Fruit fly (Drosophila melanogaster) whole organism, adult: ENCODE data around the gene CG4709.

ENCODE experiments used
- CG11617 ChIP-seq: fragments of 200-800 bp; sonication (Bioruptor generic); optimal IDR thresholded peaks from 2 replicates; lab custom pipeline; 2017; ENCODE audit warnings: mild to moderate bottlenecking, missing biosample characterization, missing genetic modification reagents, missing genetic modification characterization
- CG12768 ChIP-seq: fragments of 200-800 bp; sonication (Bioruptor generic); optimal IDR thresholded peaks from 2 replicates; lab custom pipeline; 2017; ENCODE audit warnings: missing biosample characterization, missing genetic modification characterization, mild to moderate bottlenecking, moderate library complexity, missing genetic modification reagents
- CG14711 ChIP-seq: fragments of 200-800 bp; sonication (Bioruptor generic); optimal IDR thresholded peaks from 2 replicates; lab custom pipeline; 2018; ENCODE audit warnings: missing biosample characterization, mild to moderate bottlenecking, missing genetic modification characterization, moderate library complexity
- CG1620 ChIP-seq: fragments of 200-800 bp; sonication (Bioruptor generic); optimal IDR thresholded peaks from 2 replicates; lab custom pipeline; 2016; ENCODE audit warnings: missing biosample characterization, missing genetic modification characterization
- CG33017 ChIP-seq: fragments of 200-800 bp; sonication (Bioruptor generic); optimal IDR thresholded peaks from 2 replicates; lab custom pipeline; 2018; ENCODE audit warnings: missing biosample characterization, mild to moderate bottlenecking, missing genetic modification characterization, moderate library complexity
- CG5204 ChIP-seq: fragments of 200-800 bp; sonication (Bioruptor generic); optimal IDR thresholded peaks from 2 replicates; lab custom pipeline; 2016; ENCODE audit warnings: missing biosample characterization, missing genetic modification characterization
- CG7045 ChIP-seq: fragments of 200-800 bp; sonication (Bioruptor generic); optimal IDR thresholded peaks from 2 replicates; lab custom pipeline; 2017; ENCODE audit warnings: missing biosample characterization, mild to moderate bottlenecking, missing genetic modification characterization
- CG7101 ChIP-seq: fragments of 200-800 bp; sonication (Bioruptor generic); optimal IDR thresholded peaks from 2 replicates; lab custom pipeline; 2018; ENCODE audit warnings: missing biosample characterization, mild to moderate bottlenecking, missing genetic modification characterization, moderate library complexity
- Clk ChIP-seq: fragments of 200-800 bp; sonication (Bioruptor generic); optimal IDR thresholded peaks from 2 replicates; lab custom pipeline; 2017; ENCODE audit warnings: missing biosample characterization, missing genetic modification characterization
- Crg-1 ChIP-seq: fragments of 200-800 bp; sonication (Bioruptor generic); optimal IDR thresholded peaks from 2 replicates; lab custom pipeline; 2016; ENCODE audit warnings: missing biosample characterization, missing genetic modification characterization
- Hr96 ChIP-seq: fragments of 200-800 bp; sonication (Bioruptor generic); optimal IDR thresholded peaks from 2 replicates; lab custom pipeline; 2016; ENCODE audit warnings: missing biosample characterization, missing genetic modification characterization
- Mnt ChIP-seq: fragments of 200-800 bp; sonication (Bioruptor generic); optimal IDR thresholded peaks from 2 replicates; lab custom pipeline; 2016; ENCODE audit warnings: missing biosample characterization, mild to moderate bottlenecking, missing genetic modification characterization
- bab1 ChIP-seq: fragments of 200-800 bp; sonication (Bioruptor generic); optimal IDR thresholded peaks from 3 replicates; lab custom pipeline; 2019; ENCODE audit warnings: missing biosample characterization, mild to moderate bottlenecking, missing genetic modification characterization, moderate library complexity
- cic ChIP-seq: fragments of 200-800 bp; sonication (Bioruptor generic); optimal IDR thresholded peaks from 2 replicates; lab custom pipeline; 2017; ENCODE audit warnings: missing biosample characterization, mild to moderate bottlenecking, missing genetic modification characterization, moderate library complexity
- cnc ChIP-seq, 2 experiments: fragments of >200 bp; optimal IDR thresholded peaks; 2 replicates each; lab custom pipeline; 2017
- kay ChIP-seq: fragments of 200-800 bp; sonication (Bioruptor generic); peaks from one replicate; lab custom pipeline; 2016; ENCODE audit warnings: missing biosample characterization, missing genetic modification characterization, borderline replicate concordance
- ovo ChIP-seq: fragments of 200-800 bp; sonication (Bioruptor generic); optimal IDR thresholded peaks from 2 replicates; lab custom pipeline; 2016; ENCODE audit warnings: missing biosample characterization, missing genetic modification characterization
- pad ChIP-seq: fragments of 200-800 bp; sonication (Bioruptor generic); optimal IDR thresholded peaks from 3 replicates; lab custom pipeline; 2017; ENCODE audit warnings: missing biosample characterization, missing genetic modification characterization, mild to moderate bottlenecking, moderate library complexity, missing genetic modification reagents
- tj ChIP-seq: fragments of 200-800 bp; sonication (Bioruptor generic); optimal IDR thresholded peaks from 3 replicates; lab custom pipeline; 2017; ENCODE audit warnings: missing biosample characterization, mild to moderate bottlenecking, missing genetic modification characterization, moderate library complexity
- toe ChIP-seq: fragments of 200-800 bp; sonication (Bioruptor generic); optimal IDR thresholded peaks from 2 replicates; lab custom pipeline; 2016; ENCODE audit warnings: missing biosample characterization, missing genetic modification characterization

Gene CG4709

dm6 chr2L:9912570-9913260 is 41.4 kb upstream of the CG4709 start, which contains the start of the genes Etl1 and Srp54:
Gene Etl1 (minus strand): TSS chr2L:9912608.
Gene Srp54 (plus strand): TSS chr2L:9912911.
- TF ChIP-seq Hr96 (GFP tag; lab: Kevin White, UChicago) (peak; percentile 21), CG14711 (peak; percentile 95), Mnt (GFP tag; lab: Kevin White, UChicago) (peak; percentile 17), ovo (GFP tag; lab: Kevin White, UChicago) (no peak)

dm6 chr2L:9915011-9915850 is 38.9 kb upstream of the CG4709 start, which contains the start of gene yip2:
Gene yip2 (plus strand): TSS chr2L:9915253.
- TF ChIP-seq Crg-1: peak; percentile 65
- TF ChIP-seq toe (GFP tag; lab: Kevin White, UChicago): peak; percentile 99
- peak; percentile 82 for TF ChIP-seq Mnt (GFP tag; lab: Kevin White, UChicago)
- peak; percentile 74 for TF ChIP-seq CG33017 (tag; lab: Kevin White, UChicago)
- TF ChIP-seq bab1 (GFP tag; lab: Kevin White, UChicago): peak; percentile 81
- peak; percentile 88 for TF ChIP-seq tj (GFP tag; lab: Kevin White, UChicago)
- TF ChIP-seq CG14711: peak; percentile 45
- peak; percentile 93 for TF ChIP-seq CG7045 (GFP tag; lab: Kevin White, UChicago)
- peak; percentile 100 for TF ChIP-seq CG12768 (GFP tag; lab: Kevin White, UChicago)
- TF ChIP-seq CG11617 (GFP tag; lab: Kevin White, UChicago): peak; percentile 95
- TF ChIP-seq Clk (GFP tag; lab: Kevin White, UChicago): peak; percentile 90
- peak; percentile 49 for TF ChIP-seq ovo (GFP tag; lab: Kevin White, UChicago)
- TF ChIP-seq cic (GFP tag; lab: Kevin White, UChicago): peak; percentile 91
- TF ChIP-seq pad: peak; percentile 61
- peak in 1 of 2 experiments; percentile 7 for TF ChIP-seq cnc (optimal IDR thresholded peaks at IDR 0.05; lab: Kevin White, UChicago)
- peak; percentile 70 for TF ChIP-seq CG7101 (tag; lab: Kevin White, UChicago)
- peak; percentile 97 for TF ChIP-seq CG5204 (GFP tag; lab: Kevin White, UChicago)
- peak; percentile 99 for TF ChIP-seq Hr96 (GFP tag; lab: Kevin White, UChicago)
- peak; percentile 50 for TF ChIP-seq CG1620 (GFP tag; lab: Kevin White, UChicago)
- TF ChIP-seq kay (GFP tag; lab: Kevin White, UChicago): no peak

DNA sequence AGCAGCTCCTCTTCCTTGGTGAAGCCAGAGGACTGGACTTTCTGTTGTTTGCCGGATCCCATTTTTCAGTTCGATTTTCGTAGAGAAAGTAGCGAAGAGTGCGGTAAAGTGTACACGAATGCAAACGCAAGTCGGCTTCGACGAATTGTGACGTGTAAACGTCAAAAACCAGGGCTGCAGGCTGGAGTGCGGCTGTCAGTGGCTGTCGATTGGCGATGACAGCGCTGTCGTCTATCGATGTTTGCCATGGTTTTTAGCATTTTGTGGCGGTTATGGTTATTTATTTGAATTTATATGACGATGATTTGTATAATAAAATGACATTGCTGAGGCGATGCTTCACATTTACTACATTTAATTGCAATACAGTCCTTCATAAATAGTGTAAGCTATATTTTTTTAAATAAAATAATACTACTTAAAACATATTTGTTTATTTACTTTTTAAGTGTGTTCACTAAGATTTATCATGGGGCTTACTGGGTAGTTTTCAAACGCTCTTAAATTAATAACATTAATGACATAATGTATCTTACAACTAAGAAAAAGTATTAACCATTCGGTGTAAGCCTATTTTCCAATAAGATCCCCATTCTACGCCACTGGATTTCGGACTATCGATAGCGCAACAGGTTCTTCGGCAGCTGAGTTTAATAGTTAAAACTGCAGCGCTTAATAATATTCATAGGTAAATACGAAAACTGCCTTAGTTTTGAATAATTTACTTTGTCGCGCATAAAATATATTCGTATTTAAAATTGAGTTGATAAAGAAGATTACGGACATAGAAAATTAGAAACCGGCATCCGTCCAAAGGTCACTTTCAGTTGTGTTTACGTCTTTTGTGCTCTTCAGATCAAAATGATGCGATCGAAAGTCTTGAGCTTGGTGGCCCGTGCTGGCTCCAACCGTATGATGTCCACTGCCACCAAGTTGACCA is 35.8 kb upstream of the CG4709 start, which contains the start of the genes CG5885 and CG4598:
TSS of gene CG5885 (minus strand) at position 311 of the 940 bp plus-strand sequence.
TSS of gene CG4598 (plus strand) at position 599 of the 940 bp plus-strand sequence.
- TF ChIP-seq CG5204 (GFP tag; lab: Kevin White, UChicago) (peak; percentile 63), Hr96 (GFP tag; lab: Kevin White, UChicago) (peak; percentile 62), bab1 (GFP tag; lab: Kevin White, UChicago) (peak; percentile 45), Clk (GFP tag; lab: Kevin White, UChicago) (peak; percentile 23), CG1620 (GFP tag; lab: Kevin White, UChicago) (peak; percentile 60), CG33017 (tag; lab: Kevin White, UChicago) (peak; percentile 77), CG11617 (GFP tag; lab: Kevin White, UChicago) (peak; percentile 79), tj (GFP tag; lab: Kevin White, UChicago) (peak; percentile 46), toe (GFP tag; lab: Kevin White, UChicago) (peak; percentile 76), CG7045 (GFP tag; lab: Kevin White, UChicago) (peak; percentile 68), ovo (GFP tag; lab: Kevin White, UChicago) (no peak), CG12768 (GFP tag; lab: Kevin White, UChicago) (peak; percentile 77), cnc (optimal IDR thresholded peaks at IDR 0.05; lab: Kevin White, UChicago) (no peak), Crg-1 (peak; percentile 34), cic (GFP tag; lab: Kevin White, UChicago) (peak; percentile 33), pad (peak; percentile 23), CG14711 (peak; percentile 42), CG7101 (tag; lab: Kevin White, UChicago) (peak; percentile 70), kay (GFP tag; lab: Kevin White, UChicago) (no peak), Mnt (GFP tag; lab: Kevin White, UChicago) (peak; percentile 18)

DNA sequence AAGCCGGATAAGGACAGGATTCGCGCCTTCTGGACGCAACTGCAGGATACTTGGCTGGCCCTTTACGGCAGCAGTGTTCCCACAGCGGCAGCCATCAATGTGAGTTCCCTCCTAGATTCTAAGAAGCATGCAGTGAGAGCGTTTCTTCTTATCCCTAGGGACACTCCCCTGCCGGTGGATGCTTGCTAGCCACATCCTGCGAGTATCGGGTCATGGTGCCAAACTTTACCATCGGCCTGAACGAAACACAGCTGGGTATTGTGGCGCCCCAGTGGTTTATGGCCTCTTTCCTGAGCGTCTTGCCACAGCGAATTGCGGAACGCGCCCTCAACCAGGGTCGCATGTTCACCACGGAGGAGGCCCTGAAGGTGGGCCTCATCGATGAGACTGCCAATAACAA is 34.9 kb upstream of the CG4709 start:
- TF ChIP-seq CG5204 (GFP tag; lab: Kevin White, UChicago): no peak
- TF ChIP-seq cnc (optimal IDR thresholded peaks at IDR 0.05; lab: Kevin White, UChicago): no peak
- no peak for TF ChIP-seq pad

- no peak for TF ChIP-seq CG7045 (GFP tag; lab: Kevin White, UChicago)
- TF ChIP-seq Crg-1: no peak
- no peak for TF ChIP-seq CG33017 (tag; lab: Kevin White, UChicago)
Observed at dm6 chr2L:9919949-9920348, 34.2 kb upstream of the CG4709 start, which contains the start of gene CG4594. Gene CG4594 (plus strand): TSS chr2L:9920160.
